Fruit fly (Drosophila melanogaster): ENCODE results near the gene Pitslre.

The Pitslre gene

dm6 chr3L:20785742-20786427 lies 14.6 kb downstream of the Pitslre start, which contains the start of gene Pcif1 (continued):
- TF ChIP-seq CG10147 (GFP tag; optimal IDR thresholded peaks at IDR 0.05) (no peak), Atf-2 (GFP tag; optimal IDR thresholded peaks at IDR 0.05) (no peak), CG2120 (GFP tag; optimal IDR thresholded peaks at IDR 0.05) (peak; percentile 36), Xbp1 (GFP tag; optimal IDR thresholded peaks at IDR 0.05) (no peak), CG17612 (GFP tag; IDR thresholded peaks at IDR 0.05) (no peak), sob (GFP tag; IDR thresholded peaks at IDR 0.05) (0 out of 2 replicates have a peak, but pooled peaks have one; percentile 57), CG10565 (GFP tag; optimal IDR thresholded peaks at IDR 0.05) (no peak), ftz-f1 (GFP tag; optimal IDR thresholded peaks at IDR 0.05) (no peak), bsh (GFP tag; optimal IDR thresholded peaks at IDR 0.05) (no peak), D19A (tag; optimal IDR thresholded peaks at IDR 0.05) (peak; percentile 72), CG30020 (tag; optimal IDR thresholded peaks at IDR 0.05) (peak; percentile 62), stwl (tag; optimal IDR thresholded peaks at IDR 0.05) (peak; percentile 62), wek (GFP tag; optimal IDR thresholded peaks at IDR 0.05) (no peak), CG11398 (GFP tag; optimal IDR thresholded peaks at IDR 0.05) (no peak), NfI (GFP tag; optimal IDR thresholded peaks at IDR 0.05) (no peak), CG3838 (GFP tag; optimal IDR thresholded peaks at IDR 0.05) (no peak), croc (GFP tag; conservative IDR thresholded peaks at IDR 0.05) (no peak), Oli (tag; optimal IDR thresholded peaks at IDR 0.05) (no peak), da (GFP tag; optimal IDR thresholded peaks at IDR 0.05) (no peak), CG2129 (GFP tag; IDR thresholded peaks at IDR 0.05; ENCODE audit: partially characterized antibody) (peak; percentile 98), mirr (GFP tag; optimal IDR thresholded peaks at IDR 0.05) (peak; percentile 33), crol (GFP tag; IDR thresholded peaks at IDR 0.05) (no peak), dmrt11E (tag; optimal IDR thresholded peaks at IDR 0.05) (no peak), Dp (GFP tag; optimal IDR thresholded peaks at IDR 0.05) (peak; percentile 66), lilli (GFP tag; optimal IDR thresholded peaks at IDR 0.05) (peak; percentile 43), E2f2 (GFP tag; IDR thresholded peaks at IDR 0.05) (peak; percentile 69), ham (GFP tag; IDR thresholded peaks at IDR 0.05) (no peak), Dek (tag; optimal IDR thresholded peaks at IDR 0.05) (no peak), CG7987 (GFP tag; optimal IDR thresholded peaks at IDR 0.05) (peak; percentile 30), onecut (GFP tag; IDR thresholded peaks at IDR 0.05) (peak; percentile 15; the same call in 1 of the 2 replicates), CG13424 (tag; optimal IDR thresholded peaks at IDR 0.05) (no peak), CG8388 (GFP tag; optimal IDR thresholded peaks at IDR 0.05) (no peak), hth (optimal IDR thresholded peaks at IDR 0.05) (no peak), bab2 (GFP tag; optimal IDR thresholded peaks at IDR 0.05) (no peak), pros (GFP tag; optimal IDR thresholded peaks at IDR 0.05) (no peak), CG32772 (GFP tag; IDR thresholded peaks at IDR 0.05) (no peak), pho (GFP tag; optimal IDR thresholded peaks at IDR 0.05) (no peak), al (GFP tag; IDR thresholded peaks at IDR 0.05) (0 out of 2 replicates have a peak, but pooled peaks have one; percentile 18), NC2β (GFP tag; optimal IDR thresholded peaks at IDR 0.05) (no peak), CG11456 (GFP tag; IDR thresholded peaks at IDR 0.05) (no peak), CG11504 (tag; optimal IDR thresholded peaks at IDR 0.05) (no peak), Lim3 (GFP tag; IDR thresholded peaks at IDR 0.05) (no peak), Lpt (GFP tag; optimal IDR thresholded peaks at IDR 0.05) (no peak), CG2875 (GFP tag; optimal IDR thresholded peaks at IDR 0.05) (no peak), wor (GFP tag; IDR thresholded peaks at IDR 0.05) (no peak), CG5245 (GFP tag; optimal IDR thresholded peaks at IDR 0.05) (no peak), CG5180 (GFP tag; optimal IDR thresholded peaks at IDR 0.05) (no peak), sug (tag; optimal IDR thresholded peaks at IDR 0.05) (peak; percentile 37), az2 (GFP tag; optimal IDR thresholded peaks at IDR 0.05) (no peak), CG12219 (GFP tag; optimal IDR thresholded peaks at IDR 0.05) (peak; percentile 5), btn (GFP tag; optimal IDR thresholded peaks at IDR 0.05) (no peak)

Measured in whole organism, embryonic.